Worm (Caenorhabditis elegans): ENCODE data around the gene F54D10.9.

- TF ChIP-seq fkh-10 (GFP tag; optimal IDR thresholded peaks at IDR 0.05) (no peak), aly-2 (tag; optimal IDR thresholded peaks at IDR 0.05) (no peak), nhr-237 (tag; optimal IDR thresholded peaks at IDR 0.05) (no peak), lin-35 (GFP tag; optimal IDR thresholded peaks at IDR 0.05) (no peak), pqm-1 (tag; optimal IDR thresholded peaks at IDR 0.05) (no peak), dsc-1 (tag; optimal IDR thresholded peaks at IDR 0.05) (no peak), efl-1 (optimal IDR thresholded peaks at IDR 0.05) (no peak), efl-1 (GFP tag; optimal IDR thresholded peaks at IDR 0.05 in 1 of 2) (no peak), ztf-11 (tag; optimal IDR thresholded peaks at IDR 0.05) (no peak), jun-1 (tag; optimal IDR thresholded peaks at IDR 0.05) (no peak)
These were observed 29.1 kb downstream of the F54D10.9 start, which contains the start of gene ins-32 for ce11 chrII:3803219-3803618.

Measured in whole organism, L1 larva.